Worm (Caenorhabditis elegans) whole organism, L4/young adult: ENCODE data around the gene unc-22.

Source experiments
- W03F9.2 ChIP-seq: fragments of 150-350 bp; optimal IDR thresholded peaks from 2 replicates; lab custom pipeline; 2014; ENCODE audit warnings: missing biosample characterization, missing genetic modification characterization
- dao-5 ChIP-seq: sonication (generic microtip); optimal IDR thresholded peaks from 2 replicates; lab custom pipeline; 2016; ENCODE audit warnings: missing genotype, missing genetic modification characterization, moderate library complexity, missing compliant biosample characterization

ce11 chrIV:12040431-12040830 is 29.6 kb upstream of the unc-22 start:
- TF ChIP-seq W03F9.2 (tag; lab: Kevin White, UChicago) (no peak), dao-5 (tag; lab: Kevin White, UChicago) (no peak)
